Fruit fly (Drosophila melanogaster) whole organism, embryonic: Measurements from ENCODE around the gene CG43136.
A peak's percentile ranks its signal among the peaks of the same experiment; 100 is the strongest.

Experiments used
- BEAF-32 ChIP-seq: fragments of 200-800 bp; sonication (Bioruptor generic); optimal IDR thresholded peaks from 3 replicates; lab custom pipeline; 2017; ENCODE audit warnings: missing biosample characterization, missing genetic modification characterization, mild to moderate bottlenecking, moderate library complexity, missing genetic modification reagents
- CG10543 ChIP-seq: fragments of 200-800 bp; sonication (Bioruptor generic); optimal IDR thresholded peaks from 3 replicates; lab custom pipeline; 2017; ENCODE audit warnings: missing biosample characterization, mild to moderate bottlenecking, missing genetic modification characterization, moderate library complexity
- CG12236 ChIP-seq: fragments of 200-800 bp; sonication (Bioruptor generic); optimal IDR thresholded peaks from 2 replicates; lab custom pipeline; 2016; ENCODE audit warnings: missing biosample characterization, missing genetic modification characterization
- CG12942 ChIP-seq: fragments of 200-800 bp; sonication (Bioruptor generic); optimal IDR thresholded peaks from 3 replicates; lab custom pipeline; 2016; ENCODE audit warnings: missing biosample characterization, missing genetic modification characterization
- CG13424 ChIP-seq: fragments of 200-800 bp; sonication (Bioruptor generic); optimal IDR thresholded peaks from 2 replicates; lab custom pipeline; 2019; ENCODE audit warnings: missing biosample characterization, mild to moderate bottlenecking, missing genetic modification characterization, moderate library complexity
- CG14965 ChIP-seq: fragments of 200-800 bp; sonication (Bioruptor generic); optimal IDR thresholded peaks from 2 replicates; lab custom pipeline; 2016; ENCODE audit warnings: missing biosample characterization, missing genetic modification characterization, borderline replicate concordance
- CG15269 ChIP-seq: fragments of 200-800 bp; sonication (Bioruptor generic); optimal IDR thresholded peaks from 2 replicates; lab custom pipeline; 2018; ENCODE audit warnings: missing biosample characterization, mild to moderate bottlenecking, missing genetic modification characterization, moderate library complexity
- CG16813 ChIP-seq: fragments of 200-800 bp; sonication (Bioruptor generic); IDR thresholded peaks from 3 replicates; pipeline ENCODE4 v1.3.6; 2022; ENCODE audit warnings: missing biosample characterization, missing genetic modification characterization; ENCODE audit not compliant: partially characterized antibody
- CG17359 ChIP-seq: fragments of 200-800 bp; sonication (Bioruptor generic); optimal IDR thresholded peaks from 3 replicates; lab custom pipeline; 2018; ENCODE audit warnings: missing biosample characterization, mild to moderate bottlenecking, missing genetic modification characterization, moderate library complexity
- CG1832 ChIP-seq: fragments of 200-800 bp; sonication (Bioruptor generic); optimal IDR thresholded peaks from 2 replicates; lab custom pipeline; 2017; ENCODE audit warnings: missing biosample characterization, mild to moderate bottlenecking, missing genetic modification characterization, inconsistent platforms
- CG18476 ChIP-seq: fragments of 200-800 bp; sonication (Bioruptor generic); optimal IDR thresholded peaks from 2 replicates; lab custom pipeline; 2016; ENCODE audit warnings: missing biosample characterization, mild to moderate bottlenecking, missing genetic modification characterization
- CG3065 ChIP-seq: fragments of 200-800 bp; sonication (Bioruptor generic); optimal IDR thresholded peaks from 2 replicates; lab custom pipeline; 2016; ENCODE audit warnings: missing biosample characterization, missing genetic modification characterization
- CG4328 ChIP-seq: fragments of 200-800 bp; sonication (Bioruptor generic); optimal IDR thresholded peaks from 3 replicates; lab custom pipeline; 2017; ENCODE audit warnings: missing biosample characterization, missing genetic modification reagents, missing genetic modification characterization
- CG4730 ChIP-seq: fragments of 200-800 bp; sonication (Bioruptor generic); IDR thresholded peaks from 2 replicates; pipeline ENCODE4 v1.3.6; 2022; ENCODE audit warnings: missing biosample characterization, missing genetic modification characterization
- CG6791 ChIP-seq: fragments of 200-800 bp; sonication (Bioruptor generic); IDR thresholded peaks from 3 replicates; pipeline ENCODE4 v1.3.6; 2022; ENCODE audit warnings: missing biosample characterization, missing genetic modification characterization; ENCODE audit not compliant: partially characterized antibody
- CG6854 ChIP-seq: fragments of 200-800 bp; sonication (Bioruptor generic); optimal IDR thresholded peaks from 3 replicates; lab custom pipeline; 2017; ENCODE audit warnings: missing biosample characterization, mild to moderate bottlenecking, missing genetic modification characterization
- CG7839 ChIP-seq: fragments of 200-800 bp; sonication (Bioruptor generic); optimal IDR thresholded peaks from 3 replicates; lab custom pipeline; 2018; ENCODE audit warnings: missing biosample characterization, mild to moderate bottlenecking, missing genetic modification characterization, moderate library complexity
- CG8388 ChIP-seq: fragments of 200-800 bp; sonication (Bioruptor generic); optimal IDR thresholded peaks from 2 replicates; lab custom pipeline; 2019; ENCODE audit warnings: missing biosample characterization, mild to moderate bottlenecking, missing genetic modification characterization, moderate library complexity
- Doc2 ChIP-seq: fragments of 200-800 bp; sonication (Bioruptor generic); IDR thresholded peaks from 2 replicates; pipeline ENCODE4 v1.3.6; 2022; ENCODE audit warnings: missing biosample characterization, missing genetic modification characterization
- Elba2 ChIP-seq: fragments of 200-800 bp; sonication (Bioruptor generic); optimal IDR thresholded peaks from 3 replicates; lab custom pipeline; 2016; ENCODE audit warnings: missing biosample characterization, missing genetic modification characterization
- Ets65A ChIP-seq: fragments of 200-800 bp; sonication (Bioruptor generic); peaks from one replicate; lab custom pipeline; 2016; ENCODE audit warnings: missing biosample characterization, missing genetic modification characterization
- HHEX ChIP-seq: fragments of 200-800 bp; sonication (Bioruptor generic); optimal IDR thresholded peaks from 3 replicates; lab custom pipeline; 2017; ENCODE audit warnings: missing biosample characterization, mild to moderate bottlenecking, missing genetic modification characterization, missing genetic modification reagents
- HLH54F ChIP-seq: fragments of 200-800 bp; sonication (Bioruptor generic); optimal IDR thresholded peaks from 3 replicates; lab custom pipeline; 2016; ENCODE audit warnings: missing biosample characterization, missing genetic modification characterization
- Sox102F ChIP-seq: fragments of 200-800 bp; sonication (Bioruptor generic); optimal IDR thresholded peaks from 2 replicates; lab custom pipeline; 2018; ENCODE audit warnings: missing biosample characterization, mild to moderate bottlenecking, missing genetic modification characterization, moderate library complexity
- az2 ChIP-seq: fragments of 200-800 bp; sonication (Bioruptor generic); optimal IDR thresholded peaks from 3 replicates; lab custom pipeline; 2016; ENCODE audit warnings: missing biosample characterization, missing genetic modification characterization
- cato ChIP-seq: fragments of 200-800 bp; sonication (Bioruptor generic); optimal IDR thresholded peaks from 2 replicates; lab custom pipeline; 2016; ENCODE audit warnings: missing biosample characterization, missing genetic modification characterization, borderline replicate concordance
- caup ChIP-seq: fragments of 200-800 bp; sonication (Bioruptor generic); optimal IDR thresholded peaks from 3 replicates; lab custom pipeline; 2017; ENCODE audit warnings: missing biosample characterization, mild to moderate bottlenecking, missing genetic modification characterization, moderate library complexity; ENCODE audit not compliant: severe bottlenecking
- crp ChIP-seq, 2 experiments: fragments of 200-800 bp; sonication (Bioruptor generic); optimal IDR thresholded peaks; 2 replicates in 1 of 2; 3 replicates in 1 of 2; lab custom pipeline; 2017; ENCODE audit warnings: missing biosample characterization in 2 of 2, missing genetic modification characterization in 2 of 2, mild to moderate bottlenecking in 1 of 2, moderate library complexity in 1 of 2
- dan ChIP-seq: fragments of 200-800 bp; sonication (Bioruptor generic); IDR thresholded peaks from 2 replicates; pipeline ENCODE4 v1.3.6; 2022; ENCODE audit warnings: missing biosample characterization, missing genetic modification characterization
- dm ChIP-seq: fragments of 200-800 bp; sonication (Bioruptor generic); optimal IDR thresholded peaks from 3 replicates; lab custom pipeline; 2016; ENCODE audit warnings: missing biosample characterization, missing genetic modification characterization
- gce ChIP-seq: fragments of 200-800 bp; sonication (Bioruptor generic); IDR thresholded peaks from 3 replicates; pipeline ENCODE4 v1.3.6; 2022; ENCODE audit warnings: missing biosample characterization, missing genetic modification characterization
- gfzf ChIP-seq: fragments of 200-800 bp; sonication (Bioruptor generic); optimal IDR thresholded peaks from 2 replicates; lab custom pipeline; 2016; ENCODE audit warnings: missing biosample characterization, mild to moderate bottlenecking, missing genetic modification characterization, moderate library complexity
- gsb ChIP-seq: fragments of 200-800 bp; sonication (Bioruptor generic); IDR thresholded peaks from 2 replicates; pipeline ENCODE4 v1.3.6; 2022; ENCODE audit warnings: missing biosample characterization, missing genetic modification characterization
- hth ChIP-seq: fragments of >200 bp; optimal IDR thresholded peaks from 2 replicates; lab custom pipeline; 2017; ENCODE audit warnings: inconsistent platforms
- kay ChIP-seq: fragments of 200-800 bp; sonication (Bioruptor generic); optimal IDR thresholded peaks from 2 replicates; lab custom pipeline; 2016; ENCODE audit warnings: missing biosample characterization, missing genetic modification characterization
- oc ChIP-seq: fragments of 200-800 bp; sonication (Bioruptor generic); optimal IDR thresholded peaks from 2 replicates; lab custom pipeline; 2018; ENCODE audit warnings: missing biosample characterization, mild to moderate bottlenecking, missing genetic modification characterization, moderate library complexity
- org-1 ChIP-seq: fragments of 200-800 bp; sonication (Bioruptor generic); optimal IDR thresholded peaks from 2 replicates; lab custom pipeline; 2017; ENCODE audit warnings: missing biosample characterization, missing genetic modification characterization
- pfk ChIP-seq: fragments of 200-800 bp; sonication (Bioruptor generic); optimal IDR thresholded peaks from 2 replicates; lab custom pipeline; 2018; ENCODE audit warnings: missing biosample characterization, mild to moderate bottlenecking, missing genetic modification characterization, moderate library complexity
- salm ChIP-seq: fragments of 200-800 bp; sonication (Bioruptor generic); optimal IDR thresholded peaks from 2 replicates; lab custom pipeline; 2018; ENCODE audit warnings: missing biosample characterization, mild to moderate bottlenecking, missing genetic modification characterization
- schlank ChIP-seq: fragments of 200-800 bp; sonication (Bioruptor generic); optimal IDR thresholded peaks from 2 replicates; lab custom pipeline; 2018; ENCODE audit warnings: missing biosample characterization, mild to moderate bottlenecking, missing genetic modification characterization
- sisA ChIP-seq: fragments of 200-800 bp; sonication (Bioruptor generic); IDR thresholded peaks from 2 replicates; pipeline ENCODE4 v1.3.6; 2022; ENCODE audit warnings: missing biosample characterization, missing genetic modification characterization
- slou ChIP-seq: fragments of 200-800 bp; sonication (Bioruptor generic); optimal IDR thresholded peaks from 3 replicates; lab custom pipeline; 2016; ENCODE audit warnings: missing biosample characterization, missing genetic modification characterization
- ttk ChIP-seq: fragments of 200-800 bp; sonication (Bioruptor generic); IDR thresholded peaks from 2 replicates; pipeline ENCODE4 v2.1.2; 2022; ENCODE audit warnings: missing biosample characterization, missing genetic modification characterization
- twi ChIP-seq: fragments of 200-800 bp; optimal IDR thresholded peaks from 2 replicates; lab custom pipeline; 2019; ENCODE audit warnings: missing biosample characterization, mild to moderate bottlenecking, missing genetic modification characterization, moderate library complexity
- usp ChIP-seq: fragments of >200 bp; optimal IDR thresholded peaks from 2 replicates; lab custom pipeline; 2017; ENCODE audit warnings: missing biosample characterization, missing genetic modification characterization
- wek ChIP-seq: fragments of 200-800 bp; sonication (Bioruptor generic); optimal IDR thresholded peaks from 3 replicates; lab custom pipeline; 2018; ENCODE audit warnings: missing biosample characterization, mild to moderate bottlenecking, missing genetic modification characterization, moderate library complexity

Gene CG43136

DNA sequence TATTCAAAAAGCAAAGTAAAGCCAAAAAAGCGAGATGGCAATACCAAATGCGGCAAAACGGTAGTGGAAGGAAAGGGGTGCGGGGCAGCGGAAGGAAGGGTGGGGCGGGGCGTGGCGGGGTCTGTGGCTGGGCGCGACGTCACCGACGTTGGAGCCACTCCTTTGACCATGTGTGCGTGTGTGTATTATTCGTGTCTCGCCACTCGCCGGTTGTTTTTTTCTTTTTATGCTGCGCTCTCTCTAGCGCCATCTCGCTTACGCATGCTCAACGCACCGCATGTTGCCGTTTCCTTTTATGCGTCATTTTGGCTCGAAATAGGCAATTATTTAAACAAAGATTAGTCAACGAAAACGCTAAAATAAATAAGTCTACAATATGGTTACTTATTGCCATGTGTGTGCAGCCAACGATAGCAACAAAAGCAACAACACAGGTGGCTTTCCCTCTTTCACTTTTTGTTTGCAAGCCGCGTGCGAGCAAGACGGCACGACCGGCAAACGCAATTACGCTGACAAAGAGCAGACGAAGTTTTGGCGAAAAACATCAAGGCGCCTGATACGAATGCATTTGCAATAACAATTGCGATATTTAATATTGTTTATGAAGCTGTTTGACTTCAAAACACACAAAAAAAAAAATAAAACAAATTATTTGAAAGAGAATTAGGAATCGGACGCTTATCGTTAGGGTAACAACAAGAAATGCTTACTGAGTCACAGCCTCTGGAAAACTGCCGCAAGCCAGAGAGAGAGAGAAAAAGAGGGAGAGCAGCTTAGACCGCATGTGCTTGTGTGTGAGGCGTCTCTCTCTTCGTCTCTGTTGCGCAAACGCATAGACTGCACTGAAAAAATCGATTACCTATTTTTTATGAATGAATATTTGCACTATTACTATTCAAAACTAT is 45.9 kb downstream of the CG43136 start (continued):
- no peak for TF ChIP-seq salm (tag; lab: Kevin White, UChicago)
- TF ChIP-seq hth: no peak
- TF ChIP-seq gce (GFP tag; lab: Robert Waterston, UW): no peak
- no peak for TF ChIP-seq usp
- TF ChIP-seq CG12236 (GFP tag; lab: Kevin White, UChicago): no peak
- TF ChIP-seq Doc2: no peak
- peak; percentile 15 for TF ChIP-seq pfk (GFP tag; lab: Kevin White, UChicago)
- TF ChIP-seq ttk (GFP tag; lab: Robert Waterston, UW): no peak
- no peak for TF ChIP-seq slou (GFP tag; lab: Kevin White, UChicago)
- no peak for TF ChIP-seq gsb (GFP tag; lab: Robert Waterston, UW)
- TF ChIP-seq CG6854: no peak
- peak; percentile 14 for TF ChIP-seq caup (GFP tag; lab: Kevin White, UChicago)
- peak; percentile 78 for TF ChIP-seq CG1832 (GFP tag; lab: Kevin White, UChicago)
- peak; percentile 70 for TF ChIP-seq twi (tag; lab: Kevin White, UChicago)
- TF ChIP-seq CG16813: no peak
- TF ChIP-seq CG4730 (GFP tag; lab: Robert Waterston, UW): no peak
- no peak for TF ChIP-seq CG8388 (GFP tag; lab: Kevin White, UChicago)
- no peak for TF ChIP-seq gfzf (GFP tag; lab: Kevin White, UChicago)
- TF ChIP-seq BEAF-32 (GFP tag; lab: Kevin White, UChicago): no peak
- TF ChIP-seq CG7839: no peak
- TF ChIP-seq kay (GFP tag; lab: Kevin White, UChicago): no peak
- TF ChIP-seq HLH54F (GFP tag; lab: Kevin White, UChicago): no peak
- no peak for TF ChIP-seq az2 (GFP tag; lab: Kevin White, UChicago)

DNA sequence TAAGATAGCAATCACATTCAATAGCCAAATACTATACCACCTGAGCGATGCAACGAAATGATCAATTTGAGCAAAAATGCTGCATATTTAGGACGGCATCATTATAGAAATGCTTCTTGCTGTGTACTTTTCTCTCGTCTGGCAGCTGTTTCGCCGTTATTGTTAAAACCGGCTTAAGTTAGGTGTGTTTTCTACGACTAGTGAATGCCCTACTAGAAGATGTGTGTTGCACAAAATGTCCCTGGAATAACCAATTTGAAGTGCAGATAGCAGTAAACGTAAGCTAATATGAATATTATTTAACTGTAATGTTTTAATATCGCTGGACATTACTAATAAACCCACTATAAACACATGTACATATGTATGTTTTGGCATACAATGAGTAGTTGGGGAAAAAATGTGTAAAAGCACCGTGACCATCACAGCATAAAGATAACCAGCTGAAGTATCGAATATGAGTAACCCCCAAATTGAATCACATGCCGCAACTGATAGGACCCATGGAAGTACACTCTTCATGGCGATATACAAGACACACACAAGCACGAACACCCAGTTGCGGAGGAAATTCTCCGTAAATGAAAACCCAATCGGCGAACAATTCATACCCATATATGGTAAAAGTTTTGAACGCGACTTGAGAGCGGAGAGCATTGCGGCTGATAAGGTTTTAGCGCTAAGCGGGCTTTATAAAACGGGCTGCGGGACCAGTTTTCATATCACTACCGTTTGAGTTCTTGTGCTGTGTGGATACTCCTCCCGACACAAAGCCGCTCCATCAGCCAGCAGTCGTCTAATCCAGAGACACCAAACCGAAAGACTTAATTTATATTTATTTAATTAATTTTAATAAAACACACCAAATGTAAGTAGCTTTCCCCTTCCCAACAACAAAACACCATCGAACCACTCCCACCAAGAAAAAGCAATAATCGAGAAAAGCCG is 46.9 kb downstream of the CG43136 start, which contains the start of gene Act5C:
TSS of gene Act5C (plus strand) at position 716 of the 948 bp plus-strand sequence.
- TF ChIP-seq Ets65A (GFP tag; lab: Kevin White, UChicago) (peak; percentile 99), HHEX (peak; percentile 90), cato (peak; percentile 80), org-1 (peak; percentile 93), CG13424 (tag; lab: Kevin White, UChicago) (peak; percentile 93), dan (GFP tag; lab: Robert Waterston, UW) (peak; percentile 83), CG6791 (GFP tag; lab: Robert Waterston, UW) (no peak; the same call in 2 of the 3 replicates), sisA (peak; percentile 92), CG14965 (peak; percentile 74), CG17359 (tag; lab: Kevin White, UChicago) (peak; percentile 95), dm (GFP tag; lab: Kevin White, UChicago) (peak; percentile 89), CG3065 (GFP tag; lab: Kevin White, UChicago) (peak; percentile 85), Elba2 (GFP tag; lab: Kevin White, UChicago) (peak; percentile 74), schlank (tag; lab: Kevin White, UChicago) (peak; percentile 85), crp (GFP tag; optimal IDR thresholded peaks at IDR 0.05; lab: Kevin White, UChicago) (peak; percentile 23 to 70), Sox102F (peak; percentile 94), CG15269 (tag; lab: Kevin White, UChicago) (peak; percentile 94), CG10543 (GFP tag; lab: Kevin White, UChicago) (peak; percentile 66), wek (GFP tag; lab: Kevin White, UChicago) (peak; percentile 87), CG12942 (GFP tag; lab: Kevin White, UChicago) (peak; percentile 90), CG4328 (GFP tag; lab: Kevin White, UChicago) (peak; percentile 59), CG18476 (peak; percentile 92), oc (tag; lab: Kevin White, UChicago) (peak; percentile 95)
